Fruit fly (Drosophila melanogaster): ENCODE data around the gene CG3819.
A peak's percentile ranks its signal among the peaks of the same experiment; 100 is the strongest.

The CG3819 gene

dm6 chr3L:18895079-18895478, 26.8 kb downstream of the CG3819 start (continued):
- peak; percentile 88 for TF ChIP-seq Deaf1 (tag; optimal IDR thresholded peaks at IDR 0.05)
- TF ChIP-seq CG18619 (GFP tag; optimal IDR thresholded peaks at IDR 0.05): no peak
- TF ChIP-seq Nf-YC (tag; optimal IDR thresholded peaks at IDR 0.05): peak; percentile 12
- TF ChIP-seq lola (GFP tag; optimal IDR thresholded peaks at IDR 0.05): no peak
- peak; percentile 45; the same call in 1 of the 3 replicates for TF ChIP-seq CG2199 (GFP tag; IDR thresholded peaks at IDR 0.05)
- 0 out of 3 replicates have a peak, but pooled peaks have one; percentile 37 for TF ChIP-seq sr (GFP tag; IDR thresholded peaks at IDR 0.05)
- TF ChIP-seq sqz (GFP tag; optimal IDR thresholded peaks at IDR 0.05): peak; percentile 61
- TF ChIP-seq CG2678 (tag; optimal IDR thresholded peaks at IDR 0.05): peak; percentile 9
- peak; percentile 5 for TF ChIP-seq CG15269 (tag; optimal IDR thresholded peaks at IDR 0.05)
- TF ChIP-seq CkIIα-i1 (GFP tag; IDR thresholded peaks at IDR 0.05): no peak
- no peak for TF ChIP-seq CG7839 (tag; optimal IDR thresholded peaks at IDR 0.05)
- TF ChIP-seq ken (GFP tag; IDR thresholded peaks at IDR 0.05): no peak
- TF ChIP-seq hkb (optimal IDR thresholded peaks at IDR 0.05): no peak
- TF ChIP-seq hkb (GFP tag; IDR thresholded peaks at IDR 0.05): 0 out of 2 replicates have a peak, but pooled peaks have one; percentile 16
- peak; percentile 48 for TF ChIP-seq cg (GFP tag; optimal IDR thresholded peaks at IDR 0.05)
- no peak for TF ChIP-seq danr (GFP tag; IDR thresholded peaks at IDR 0.05)
- TF ChIP-seq lab (GFP tag; optimal IDR thresholded peaks at IDR 0.05): peak; percentile 55
- no peak for TF ChIP-seq Six4 (GFP tag; optimal IDR thresholded peaks at IDR 0.05)
- no peak for TF ChIP-seq pros (GFP tag; optimal IDR thresholded peaks at IDR 0.05)
- TF ChIP-seq Bteb2 (GFP tag; optimal IDR thresholded peaks at IDR 0.05): no peak
- peak; percentile 70; the same call in 1 of the 4 replicates for TF ChIP-seq chinmo (GFP tag; IDR thresholded peaks at IDR 0.05; ENCODE audit: partially characterized antibody)
- TF ChIP-seq YL-1 (GFP tag; optimal IDR thresholded peaks at IDR 0.05): no peak
- peak; percentile 31 for TF ChIP-seq CG17359 (tag; optimal IDR thresholded peaks at IDR 0.05)
- no peak for TF ChIP-seq gem (tag; optimal IDR thresholded peaks at IDR 0.05)
- no peak for TF ChIP-seq klu (GFP tag; IDR thresholded peaks at IDR 0.05)
- no peak for TF ChIP-seq CG15696 (tag; optimal IDR thresholded peaks at IDR 0.05)
- TF ChIP-seq CG13287 (GFP tag; IDR thresholded peaks at IDR 0.05; ENCODE audit: partially characterized antibody): no peak; the same call in 1 of the 2 replicates
- TF ChIP-seq nau (GFP tag; optimal IDR thresholded peaks at IDR 0.05): peak; percentile 35
- TF ChIP-seq CG17568 (GFP tag; optimal IDR thresholded peaks at IDR 0.05): no peak
- TF ChIP-seq ttk (GFP tag; IDR thresholded peaks at IDR 0.05): no peak
- peak; percentile 31 for TF ChIP-seq BtbVII (GFP tag; optimal IDR thresholded peaks at IDR 0.05)
- peak; percentile 52 for TF ChIP-seq sens (GFP tag)
- no peak for TF ChIP-seq CG4424 (GFP tag; optimal IDR thresholded peaks at IDR 0.05)
- TF ChIP-seq CG31224 (GFP tag; IDR thresholded peaks at IDR 0.05): no peak
- TF ChIP-seq her (GFP tag; optimal IDR thresholded peaks at IDR 0.05): no peak
- TF ChIP-seq mirr (GFP tag; optimal IDR thresholded peaks at IDR 0.05): peak; percentile 57
- peak; percentile 21 for TF ChIP-seq CG10543 (GFP tag; optimal IDR thresholded peaks at IDR 0.05)
- TF ChIP-seq pum (GFP tag; optimal IDR thresholded peaks at IDR 0.05): no peak
- TF ChIP-seq CG13296 (GFP tag; optimal IDR thresholded peaks at IDR 0.05): peak; percentile 47
- TF ChIP-seq sug (tag; optimal IDR thresholded peaks at IDR 0.05): peak; percentile 80
- TF ChIP-seq abd-A (tag; optimal IDR thresholded peaks at IDR 0.05): peak; percentile 40

- TF ChIP-seq CG15696 (tag; optimal IDR thresholded peaks at IDR 0.05) (no peak), cad (GFP tag; optimal IDR thresholded peaks at IDR 0.05) (no peak), Aef1 (GFP tag; IDR thresholded peaks at IDR 0.05) (no peak), Hr3 (GFP tag; optimal IDR thresholded peaks at IDR 0.05) (peak; percentile 80), en (GFP tag; optimal IDR thresholded peaks at IDR 0.05) (no peak), CG4328 (GFP tag; optimal IDR thresholded peaks at IDR 0.05) (no peak), CG2199 (GFP tag; IDR thresholded peaks at IDR 0.05) (0 out of 3 replicates have a peak, but pooled peaks have one; percentile 45), HmgZ (tag; optimal IDR thresholded peaks at IDR 0.05) (peak; percentile 52), sug (tag; optimal IDR thresholded peaks at IDR 0.05) (peak; percentile 4), Ets97D (GFP tag; optimal IDR thresholded peaks at IDR 0.05) (no peak), z (GFP tag; IDR thresholded peaks at IDR 0.05) (no peak), Gug (GFP tag; IDR thresholded peaks at IDR 0.05) (no peak), CG8290 (GFP tag; optimal IDR thresholded peaks at IDR 0.05) (peak; percentile 3), CG8290 (tag; optimal IDR thresholded peaks at IDR 0.05) (peak in 1 of 2 experiments; percentile 8), pita (GFP tag; optimal IDR thresholded peaks at IDR 0.05) (peak; percentile 61), sqz (GFP tag; optimal IDR thresholded peaks at IDR 0.05) (peak; percentile 85)
Measured at dm6 chr3L:18891986-18892385, 29.9 kb downstream of the CG3819 start, which contains the start of gene NijB. NijB (plus strand) TSS chr3L:18892383.

All from whole organism, embryonic.